Fruit fly (Drosophila melanogaster) whole organism, embryonic: ENCODE results near the gene CG17108.

Experiments
- Blimp-1 ChIP-seq: fragments of 200-800 bp; sonication (Bioruptor generic); optimal IDR thresholded peaks from 3 replicates; lab custom pipeline; 2018; ENCODE audit warnings: missing biosample characterization, missing genetic modification characterization, mild to moderate bottlenecking, moderate library complexity, missing genetic modification reagents
- BtbVII ChIP-seq: fragments of 200-800 bp; sonication (Bioruptor generic); optimal IDR thresholded peaks from 3 replicates; lab custom pipeline; 2017; ENCODE audit warnings: missing biosample characterization, mild to moderate bottlenecking, missing genetic modification characterization
- CG11456 ChIP-seq: fragments of 200-800 bp; sonication (Bioruptor generic); IDR thresholded peaks from 3 replicates; pipeline ENCODE4 v1.3.6; 2022; ENCODE audit warnings: missing biosample characterization, missing genetic modification characterization
- CG11695 ChIP-seq: fragments of 200-800 bp; sonication (Bioruptor generic); IDR thresholded peaks from 3 replicates; pipeline ENCODE4 v1.3.6; 2022; ENCODE audit warnings: missing biosample characterization, missing genetic modification characterization
- CG12071 ChIP-seq: fragments of 200-800 bp; sonication (Bioruptor generic); optimal IDR thresholded peaks from 3 replicates; lab custom pipeline; 2018; ENCODE audit warnings: missing biosample characterization, mild to moderate bottlenecking, missing genetic modification characterization
- CG12236 ChIP-seq: fragments of 200-800 bp; sonication (Bioruptor generic); optimal IDR thresholded peaks from 2 replicates; lab custom pipeline; 2016; ENCODE audit warnings: missing biosample characterization, missing genetic modification characterization
- CG1233 ChIP-seq: fragments of 200-800 bp; sonication (Bioruptor generic); optimal IDR thresholded peaks from 4 replicates; lab custom pipeline; 2018; ENCODE audit warnings: missing biosample characterization, mild to moderate bottlenecking, missing genetic modification characterization
- CG13296 ChIP-seq: fragments of 200-800 bp; sonication (Bioruptor generic); optimal IDR thresholded peaks from 3 replicates; lab custom pipeline; 2018; ENCODE audit warnings: missing biosample characterization, mild to moderate bottlenecking, missing genetic modification characterization
- CG13424 ChIP-seq: fragments of 200-800 bp; sonication (Bioruptor generic); optimal IDR thresholded peaks from 2 replicates; lab custom pipeline; 2019; ENCODE audit warnings: missing biosample characterization, mild to moderate bottlenecking, missing genetic modification characterization, moderate library complexity
- CG13894 ChIP-seq: fragments of 200-800 bp; sonication (Bioruptor generic); optimal IDR thresholded peaks from 3 replicates; lab custom pipeline; 2018; ENCODE audit warnings: missing biosample characterization, mild to moderate bottlenecking, missing genetic modification characterization, moderate library complexity
- CG14710 ChIP-seq: fragments of 200-800 bp; sonication (Bioruptor generic); optimal IDR thresholded peaks from 3 replicates; lab custom pipeline; 2019; ENCODE audit warnings: missing biosample characterization, mild to moderate bottlenecking, missing genetic modification characterization, moderate library complexity
- CG15514 ChIP-seq: fragments of 200-800 bp; sonication (Bioruptor generic); optimal IDR thresholded peaks from 3 replicates; lab custom pipeline; 2017; ENCODE audit warnings: missing biosample characterization, missing genetic modification characterization, mild to moderate bottlenecking, moderate library complexity, missing genetic modification reagents
- CG17328 ChIP-seq: fragments of 200-800 bp; sonication (Bioruptor generic); IDR thresholded peaks from 2 replicates; pipeline ENCODE4 v1.3.6; 2022; ENCODE audit warnings: missing biosample characterization, missing genetic modification characterization
- CG17568 ChIP-seq: fragments of 200-800 bp; sonication (Bioruptor generic); optimal IDR thresholded peaks from 2 replicates; lab custom pipeline; 2018; ENCODE audit warnings: missing biosample characterization, mild to moderate bottlenecking, missing genetic modification characterization, moderate library complexity
- CG17802 ChIP-seq: fragments of 200-800 bp; sonication (Bioruptor generic); optimal IDR thresholded peaks from 2 replicates; lab custom pipeline; 2018; ENCODE audit warnings: missing biosample characterization, mild to moderate bottlenecking, missing genetic modification characterization, moderate library complexity
- CG18262 ChIP-seq: fragments of 200-800 bp; optimal IDR thresholded peaks from 3 replicates; lab custom pipeline; 2019; ENCODE audit warnings: missing biosample characterization, mild to moderate bottlenecking, missing genetic modification characterization, moderate library complexity
- CG2202 ChIP-seq: fragments of 200-800 bp; sonication (Bioruptor generic); optimal IDR thresholded peaks from 2 replicates; lab custom pipeline; 2018; ENCODE audit warnings: missing biosample characterization, mild to moderate bottlenecking, missing genetic modification characterization
- CG2712 ChIP-seq: fragments of 200-800 bp; optimal IDR thresholded peaks from 3 replicates; lab custom pipeline; 2019; ENCODE audit warnings: missing biosample characterization, mild to moderate bottlenecking, missing genetic modification characterization, moderate library complexity
- CG32532 ChIP-seq: fragments of 200-800 bp; sonication (Bioruptor generic); IDR thresholded peaks from 2 replicates; pipeline ENCODE4 v1.3.6; 2022; ENCODE audit warnings: missing biosample characterization, missing genetic modification characterization
- CG3281 ChIP-seq: fragments of 200-800 bp; sonication (Bioruptor generic); optimal IDR thresholded peaks from 3 replicates; lab custom pipeline; 2017; ENCODE audit warnings: missing biosample characterization, mild to moderate bottlenecking, missing genetic modification characterization
- CG33213 ChIP-seq: fragments of 200-800 bp; sonication (Bioruptor generic); optimal IDR thresholded peaks from 3 replicates; lab custom pipeline; 2016; ENCODE audit warnings: missing biosample characterization, missing genetic modification characterization
- CG6791 ChIP-seq: fragments of 200-800 bp; sonication (Bioruptor generic); IDR thresholded peaks from 3 replicates; pipeline ENCODE4 v1.3.6; 2022; ENCODE audit warnings: missing biosample characterization, missing genetic modification characterization; ENCODE audit not compliant: partially characterized antibody
- CG7839 ChIP-seq: fragments of 200-800 bp; sonication (Bioruptor generic); optimal IDR thresholded peaks from 3 replicates; lab custom pipeline; 2018; ENCODE audit warnings: missing biosample characterization, mild to moderate bottlenecking, missing genetic modification characterization, moderate library complexity
- CG8944 ChIP-seq: fragments of 200-800 bp; sonication (Bioruptor generic); optimal IDR thresholded peaks from 3 replicates; lab custom pipeline; 2016; ENCODE audit warnings: missing biosample characterization, missing genetic modification characterization
- CkIIα-i1 ChIP-seq: fragments of 200-800 bp; sonication (Bioruptor generic); IDR thresholded peaks from 2 replicates; pipeline ENCODE4 v1.3.6; 2022; ENCODE audit warnings: missing biosample characterization, missing genetic modification characterization
- Dip3 ChIP-seq: fragments of 200-800 bp; sonication (Bioruptor generic); optimal IDR thresholded peaks from 3 replicates; lab custom pipeline; 2016; ENCODE audit warnings: missing biosample characterization, missing genetic modification characterization
- Hey ChIP-seq: fragments of 200-800 bp; sonication (Bioruptor generic); optimal IDR thresholded peaks from 3 replicates; lab custom pipeline; 2018; ENCODE audit warnings: missing biosample characterization, mild to moderate bottlenecking, missing genetic modification characterization
- Hr78 ChIP-seq, 2 experiments: fragments of 200-800 bp in 1 of 2; fragments of >200 bp in 1 of 2; sonication (Bioruptor generic) in 1 of 2; optimal IDR thresholded peaks; 2 replicates each; lab custom pipeline; 2017 to 2019; ENCODE audit warnings: missing biosample characterization in 2 of 2, missing genetic modification characterization in 2 of 2, mild to moderate bottlenecking in 1 of 2, moderate library complexity in 1 of 2
- Jarid2 ChIP-seq: fragments of 200-800 bp; sonication (Bioruptor generic); optimal IDR thresholded peaks from 3 replicates; lab custom pipeline; 2017; ENCODE audit warnings: mild to moderate bottlenecking, missing biosample characterization, missing genetic modification reagents, missing genetic modification characterization
- Meics ChIP-seq: fragments of 200-800 bp; sonication (Bioruptor generic); optimal IDR thresholded peaks from 2 replicates; lab custom pipeline; 2017; ENCODE audit warnings: missing biosample characterization, mild to moderate bottlenecking, missing genetic modification characterization
- Mrtf ChIP-seq: fragments of 200-800 bp; sonication (Bioruptor generic); IDR thresholded peaks from 3 replicates; pipeline ENCODE4 v1.3.6; 2022; ENCODE audit warnings: missing biosample characterization, missing genetic modification characterization
- Sry-β ChIP-seq: fragments of 200-800 bp; sonication (Bioruptor generic); optimal IDR thresholded peaks from 2 replicates; lab custom pipeline; 2018; ENCODE audit warnings: missing biosample characterization, mild to moderate bottlenecking, missing genetic modification characterization, moderate library complexity
- Sry-δ ChIP-seq: fragments of 200-800 bp; sonication (Bioruptor generic); optimal IDR thresholded peaks from 2 replicates; lab custom pipeline; 2016; ENCODE audit warnings: missing biosample characterization, missing genetic modification characterization
- Xbp1 ChIP-seq: fragments of 200-800 bp; sonication (Bioruptor generic); optimal IDR thresholded peaks from 3 replicates; lab custom pipeline; 2016; ENCODE audit warnings: missing biosample characterization, mild to moderate bottlenecking, missing genetic modification characterization
- bcd ChIP-seq: fragments of 200-800 bp; sonication (Bioruptor generic); optimal IDR thresholded peaks from 2 replicates; lab custom pipeline; 2017; ENCODE audit warnings: missing biosample characterization, mild to moderate bottlenecking, missing genetic modification characterization
- bowl ChIP-seq: fragments of 200-800 bp; sonication (Bioruptor generic); IDR thresholded peaks from 2 replicates; pipeline ENCODE4 v1.3.6; 2022; ENCODE audit warnings: missing biosample characterization, missing genetic modification characterization
- crp ChIP-seq, 2 experiments: fragments of 200-800 bp; sonication (Bioruptor generic); optimal IDR thresholded peaks; 2 replicates in 1 of 2; 3 replicates in 1 of 2; lab custom pipeline; 2017; ENCODE audit warnings: missing biosample characterization in 2 of 2, missing genetic modification characterization in 2 of 2, mild to moderate bottlenecking in 1 of 2, moderate library complexity in 1 of 2
- dati ChIP-seq: fragments of 200-800 bp; sonication (Bioruptor generic); IDR thresholded peaks from 2 replicates; pipeline ENCODE4 v1.3.6; 2022; ENCODE audit warnings: missing biosample characterization, missing genetic modification characterization
- esg ChIP-seq: fragments of 200-800 bp; sonication (Bioruptor generic); conservative IDR thresholded peaks from 2 replicates; pipeline ENCODE4 v1.3.6; 2022; ENCODE audit warnings: missing biosample characterization, missing genetic modification characterization
- gro ChIP-seq: fragments of 200-800 bp; sonication (Bioruptor generic); optimal IDR thresholded peaks from 2 replicates; lab custom pipeline; 2016; ENCODE audit warnings: missing biosample characterization, missing genetic modification characterization
- jumu ChIP-seq: fragments of 200-800 bp; sonication (Bioruptor generic); optimal IDR thresholded peaks from 3 replicates; lab custom pipeline; 2016; ENCODE audit warnings: missing biosample characterization, missing genetic modification characterization
- kay ChIP-seq: fragments of 200-800 bp; sonication (Bioruptor generic); optimal IDR thresholded peaks from 2 replicates; lab custom pipeline; 2016; ENCODE audit warnings: missing biosample characterization, missing genetic modification characterization
- lmd ChIP-seq: fragments of 200-800 bp; sonication (Bioruptor generic); IDR thresholded peaks from 2 replicates; pipeline ENCODE4 v1.3.6; 2022; ENCODE audit warnings: missing biosample characterization, missing genetic modification characterization
- luna ChIP-seq: fragments of 200-800 bp; sonication (Bioruptor generic); optimal IDR thresholded peaks from 2 replicates; lab custom pipeline; 2016; ENCODE audit warnings: missing biosample characterization, missing genetic modification characterization
- slp2 ChIP-seq: fragments of 200-800 bp; sonication (Bioruptor generic); optimal IDR thresholded peaks from 2 replicates; lab custom pipeline; 2016; ENCODE audit warnings: missing biosample characterization, missing genetic modification characterization
- sr ChIP-seq: fragments of 200-800 bp; sonication (Bioruptor generic); IDR thresholded peaks from 3 replicates; pipeline ENCODE4 v1.3.6; 2022; ENCODE audit warnings: missing biosample characterization, missing genetic modification characterization
- tup ChIP-seq: fragments of 200-800 bp; sonication (Bioruptor generic); optimal IDR thresholded peaks from 2 replicates; lab custom pipeline; 2016; ENCODE audit warnings: missing biosample characterization, mild to moderate bottlenecking, missing genetic modification characterization, moderate library complexity
- unc-4 ChIP-seq: fragments of 200-800 bp; sonication (Bioruptor generic); IDR thresholded peaks from 2 replicates; pipeline ENCODE4 v1.3.6; 2022; ENCODE audit warnings: missing biosample characterization, missing genetic modification characterization; ENCODE audit not compliant: partially characterized antibody
- wek ChIP-seq: fragments of 200-800 bp; sonication (Bioruptor generic); optimal IDR thresholded peaks from 3 replicates; lab custom pipeline; 2018; ENCODE audit warnings: missing biosample characterization, mild to moderate bottlenecking, missing genetic modification characterization, moderate library complexity
- zfh1 ChIP-seq: fragments of 200-800 bp; sonication (Bioruptor generic); IDR thresholded peaks from 3 replicates; pipeline ENCODE4 v1.3.6; 2022; ENCODE audit warnings: missing biosample characterization, missing genetic modification characterization

CG17108 gene

dm6 chr2L:10732343-10732808, 38.5 kb upstream of the CG17108 start, which contains the start of the genes EMC3 and Dpy-30L1 (continued):
- TF ChIP-seq CG1233 (no peak), BtbVII (GFP tag; lab: Kevin White, UChicago) (no peak), CG11456 (no peak), dati (GFP tag; lab: Robert Waterston, UW) (no peak), jumu (GFP tag; lab: Kevin White, UChicago) (peak; percentile 27), bowl (no peak), CG2712 (peak; percentile 74), crp (GFP tag; optimal IDR thresholded peaks at IDR 0.05; lab: Kevin White, UChicago) (peak in 1 of 2 experiments; percentile 30), CG8944 (peak; percentile 29), Hr78 (GFP tag; optimal IDR thresholded peaks at IDR 0.05; lab: Kevin White, UChicago) (no peak), CG17802 (tag; lab: Kevin White, UChicago) (no peak), Jarid2 (no peak), sr (GFP tag; lab: Robert Waterston, UW) (no peak), Dip3 (GFP tag; lab: Kevin White, UChicago) (peak; percentile 45), Sry-β (GFP tag; lab: Kevin White, UChicago) (no peak), bcd (GFP tag; lab: Kevin White, UChicago) (no peak), CG13894 (tag; lab: Kevin White, UChicago) (no peak), CG12236 (no peak), lmd (peak; percentile 43; the same call in 1 of the 2 replicates), CG33213 (GFP tag; lab: Kevin White, UChicago) (peak; percentile 54), kay (peak; percentile 30), Meics (no peak), esg (GFP tag; lab: Robert Waterston, UW) (0 out of 2 replicates have a peak, but pooled peaks have one; percentile 19), CG11695 (GFP tag; lab: Robert Waterston, UW) (no peak), Sry-δ (peak; percentile 87), unc-4 (GFP tag; lab: Robert Waterston, UW) (peak; percentile 92), CG2202 (tag; lab: Kevin White, UChicago) (peak; percentile 24), CG14710 (tag; lab: Kevin White, UChicago) (peak; percentile 85), CG12071 (no peak), CG3281 (GFP tag; lab: Kevin White, UChicago) (no peak), wek (GFP tag; lab: Kevin White, UChicago) (peak; percentile 98), CG13296 (GFP tag; lab: Kevin White, UChicago) (no peak), CkIIα-i1 (GFP tag; lab: Robert Waterston, UW) (no peak), tup (no peak), slp2 (GFP tag; lab: Kevin White, UChicago) (no peak), Hey (tag; lab: Kevin White, UChicago) (no peak), luna (GFP tag; lab: Kevin White, UChicago) (no peak), CG13424 (tag; lab: Kevin White, UChicago) (peak; percentile 70), CG17568 (no peak), Blimp-1 (peak; percentile 59), CG7839 (no peak), CG17328 (no peak), gro (GFP tag; lab: Kevin White, UChicago) (peak; percentile 66), CG32532 (GFP tag; lab: Robert Waterston, UW) (peak; percentile 42; the same call in 1 of the 2 replicates), zfh1 (GFP tag; lab: Robert Waterston, UW) (0 out of 3 replicates have a peak, but pooled peaks have one; percentile 49), CG18262 (peak; percentile 66), Xbp1 (peak; percentile 67), Mrtf (GFP tag; lab: Robert Waterston, UW) (no peak), CG15514 (GFP tag; lab: Kevin White, UChicago) (peak; percentile 71), CG6791 (GFP tag; lab: Robert Waterston, UW) (peak; percentile 42; the same call in 1 of the 3 replicates)
